Fruit fly (Drosophila melanogaster): ENCODE results near the gene gzl.

gzl gene

dm6 chr3R:6404174-6404573, 21.5 kb downstream of the gzl start (continued):
- TF ChIP-seq CG11504 (tag; optimal IDR thresholded peaks at IDR 0.05) (peak; percentile 83), lov (optimal IDR thresholded peaks at IDR 0.05) (no peak), lov (GFP tag; IDR thresholded peaks at IDR 0.05) (peak; percentile 78; the same call in 1 of the 3 replicates), Ravus (GFP tag; IDR thresholded peaks at IDR 0.05) (peak; percentile 69), CG9215 (GFP tag; IDR thresholded peaks at IDR 0.05) (no peak; the same call in 1 of the 2 replicates), CG16863 (GFP tag; optimal IDR thresholded peaks at IDR 0.05) (peak; percentile 69), klu (GFP tag; IDR thresholded peaks at IDR 0.05) (no peak; the same call in 1 of the 2 replicates), sima (GFP tag; optimal IDR thresholded peaks at IDR 0.05) (no peak), Scr (GFP tag; IDR thresholded peaks at IDR 0.05; ENCODE audit: partially characterized antibody) (no peak), YL-1 (GFP tag; optimal IDR thresholded peaks at IDR 0.05) (no peak), Xrp1 (GFP tag; IDR thresholded peaks at IDR 0.05) (peak; percentile 91), gfzf (GFP tag; optimal IDR thresholded peaks at IDR 0.05) (no peak), CG2129 (GFP tag; IDR thresholded peaks at IDR 0.05; ENCODE audit: partially characterized antibody) (no peak), Neu2 (GFP tag; optimal IDR thresholded peaks at IDR 0.05; ENCODE audit: borderline replicate concordance) (no peak), hth (optimal IDR thresholded peaks at IDR 0.05) (no peak), HLHmδ (GFP tag; optimal IDR thresholded peaks at IDR 0.05) (no peak), dati (GFP tag; IDR thresholded peaks at IDR 0.05) (peak; percentile 78), bcd (GFP tag; optimal IDR thresholded peaks at IDR 0.05) (peak; percentile 76), CG6175 (GFP tag; IDR thresholded peaks at IDR 0.05) (no peak; the same call in none of the 3 replicates), ham (GFP tag; IDR thresholded peaks at IDR 0.05) (peak; percentile 39; the same call in 1 of the 2 replicates), CG3995 (GFP tag; optimal IDR thresholded peaks at IDR 0.05) (no peak), dysf (GFP tag; IDR thresholded peaks at IDR 0.05) (peak; percentile 91), GATAe (GFP tag; conservative IDR thresholded peaks at IDR 0.05) (peak; percentile 42; the same call in 1 of the 2 replicates), ttk (GFP tag; IDR thresholded peaks at IDR 0.05) (peak; percentile 87; the same call in 1 of the 2 replicates), NK7.1 (GFP tag; optimal IDR thresholded peaks at IDR 0.05) (peak; percentile 51), CG1233 (GFP tag; optimal IDR thresholded peaks at IDR 0.05) (peak; percentile 51), CG9609 (GFP tag; optimal IDR thresholded peaks at IDR 0.05) (peak; percentile 68), Elba2 (GFP tag; optimal IDR thresholded peaks at IDR 0.05) (no peak), CG12769 (tag; optimal IDR thresholded peaks at IDR 0.05) (peak; percentile 70), inv (GFP tag; IDR thresholded peaks at IDR 0.05; ENCODE audit: partially characterized antibody) (no peak), org-1 (GFP tag; optimal IDR thresholded peaks at IDR 0.05) (peak; percentile 72), Max (GFP tag; optimal IDR thresholded peaks at IDR 0.05) (peak; percentile 60), CG3281 (GFP tag; optimal IDR thresholded peaks at IDR 0.05) (peak; percentile 77), NfI (GFP tag; optimal IDR thresholded peaks at IDR 0.05) (peak; percentile 64), Dip2 (GFP tag; IDR thresholded peaks at IDR 0.05) (no peak), CG12659 (GFP tag; optimal IDR thresholded peaks at IDR 0.05) (peak; percentile 75), Antp (GFP tag; optimal IDR thresholded peaks at IDR 0.05) (peak; percentile 67), CG17359 (tag; optimal IDR thresholded peaks at IDR 0.05) (peak; percentile 87), Poxn (GFP tag; IDR thresholded peaks at IDR 0.05) (peak; percentile 63), z (GFP tag; IDR thresholded peaks at IDR 0.05) (no peak), Meics (GFP tag; optimal IDR thresholded peaks at IDR 0.05) (peak; percentile 80), CG13424 (tag; optimal IDR thresholded peaks at IDR 0.05) (peak; percentile 79), H15 (GFP tag; IDR thresholded peaks at IDR 0.05) (no peak; the same call in 1 of the 3 replicates), Hey (tag; optimal IDR thresholded peaks at IDR 0.05) (no peak), CG16815 (GFP tag; optimal IDR thresholded peaks at IDR 0.05) (peak; percentile 58), CG33213 (GFP tag; optimal IDR thresholded peaks at IDR 0.05) (peak; percentile 51), vvl (GFP tag; IDR thresholded peaks at IDR 0.05) (peak; percentile 94), vfl (GFP tag; optimal IDR thresholded peaks at IDR 0.05) (no peak), Fer2 (tag; optimal IDR thresholded peaks at IDR 0.05) (peak; percentile 47), chn (GFP tag; optimal IDR thresholded peaks at IDR 0.05) (peak; percentile 66), Sox100B (GFP tag; optimal IDR thresholded peaks at IDR 0.05) (peak; percentile 78), CG1792 (GFP tag; optimal IDR thresholded peaks at IDR 0.05) (peak; percentile 28)
